Worm (Caenorhabditis elegans): ENCODE data around the gene dpy-31.

ce11 chrIII:7154526-7154925 lies 47.5 kb upstream of the dpy-31 start:
- TF ChIP-seq nhr-12 (tag; optimal IDR thresholded peaks at IDR 0.05) = no peak
- TF ChIP-seq jun-1 (tag; optimal IDR thresholded peaks at IDR 0.05) = peak; percentile 16
- TF ChIP-seq lin-39 (tag; optimal IDR thresholded peaks at IDR 0.05) = no peak
- TF ChIP-seq lin-15B (tag; optimal IDR thresholded peaks at IDR 0.05) = no peak
- no peak for TF ChIP-seq ztf-11 (tag; optimal IDR thresholded peaks at IDR 0.05)
- TF ChIP-seq nhr-76 (tag; optimal IDR thresholded peaks at IDR 0.05) = no peak
- no peak for TF ChIP-seq nfya-1 (tag; optimal IDR thresholded peaks at IDR 0.05; ENCODE audit: insufficient read depth)

All from whole organism, L3 larva.